Worm (Caenorhabditis elegans) whole organism, L1 larva: Measurements from ENCODE around the gene T28D6.3.

Source experiments
- C04F5.9 ChIP-seq: sonication (generic microtip); optimal IDR thresholded peaks from 2 replicates; lab custom pipeline; 2016; ENCODE audit warnings: missing genetic modification characterization, missing compliant biosample characterization
- C16A3.4 ChIP-seq: fragments of 150-350 bp; optimal IDR thresholded peaks from 2 replicates; lab custom pipeline; 2014; ENCODE audit warnings: missing biosample characterization, missing genetic modification characterization
- alr-1 ChIP-seq: fragments of 200-800 bp; sonication (Bioruptor generic); optimal IDR thresholded peaks from 2 replicates; lab custom pipeline; 2018; ENCODE audit warnings: borderline replicate concordance, mild to moderate bottlenecking, missing genetic modification characterization, missing compliant biosample characterization
- aly-2 ChIP-seq: fragments of 150-350 bp; optimal IDR thresholded peaks from 2 replicates; lab custom pipeline; 2014; ENCODE audit warnings: missing biosample characterization, missing genetic modification characterization
- blmp-1 ChIP-seq: fragments of 150-350 bp; optimal IDR thresholded peaks from 2 replicates; lab custom pipeline; 2014; ENCODE audit warnings: missing biosample characterization, missing genetic modification characterization
- ceh-63 ChIP-seq: fragments of 200-800 bp; sonication (Bioruptor generic); optimal IDR thresholded peaks from 2 replicates; lab custom pipeline; 2018; ENCODE audit warnings: mild to moderate bottlenecking, missing genetic modification characterization, missing compliant biosample characterization
- ceh-8 ChIP-seq: fragments of 200-800 bp; sonication (Bioruptor generic); optimal IDR thresholded peaks from 2 replicates; lab custom pipeline; 2018; ENCODE audit warnings: mild to moderate bottlenecking, missing genetic modification characterization, moderate library complexity, missing compliant biosample characterization
- ceh-82 ChIP-seq, 3 experiments: fragments of 150-350 bp in 1 of 3; sonication (generic microtip) in 2 of 3; optimal IDR thresholded peaks; 2 replicates each; lab custom pipeline; 2014 to 2017; ENCODE audit warnings: missing biosample characterization in 3 of 3, missing genetic modification characterization in 3 of 3
- dpl-1 ChIP-seq, 3 experiments: fragments of 150-350 bp in 2 of 3; sonication (generic microtip) in 1 of 3; optimal IDR thresholded peaks; 2 replicates each; lab custom pipeline; 2014 to 2017; ENCODE audit warnings: missing biosample characterization in 3 of 3, missing genetic modification characterization in 3 of 3, missing genetic modification reagents in 3 of 3
- efl-1 ChIP-seq, 4 experiments: fragments of 150-350 bp; optimal IDR thresholded peaks in 3 of 4; peaks in 1 of 4; 1 replicate in 1 of 4; 2 replicates in 3 of 4; lab custom pipeline; 2014; ENCODE audit warnings: missing biosample characterization in 2 of 4, missing genetic modification characterization in 2 of 4, missing genetic modification reagents in 2 of 4
- efl-3 ChIP-seq: fragments of 200-800 bp; sonication (Bioruptor generic); optimal IDR thresholded peaks from 2 replicates; lab custom pipeline; 2018; ENCODE audit warnings: mild to moderate bottlenecking, missing genetic modification characterization, missing compliant biosample characterization
- elt-2 ChIP-seq: sonication (generic microtip); optimal IDR thresholded peaks from 2 replicates; lab custom pipeline; 2016; ENCODE audit warnings: missing genetic modification characterization, mild to moderate bottlenecking, inconsistent platforms, missing compliant biosample characterization, missing genetic modification reagents
- fos-1 ChIP-seq: fragments of 150-350 bp; optimal IDR thresholded peaks from 2 replicates; lab custom pipeline; 2014; ENCODE audit warnings: missing biosample characterization, missing genetic modification characterization
- hlh-4 ChIP-seq: sonication (generic microtip); optimal IDR thresholded peaks from 2 replicates; lab custom pipeline; 2016; ENCODE audit warnings: mild to moderate bottlenecking, missing genetic modification characterization, missing compliant biosample characterization
- isw-1 ChIP-seq: fragments of 200-800 bp; sonication (Bioruptor generic); IDR thresholded peaks from 2 replicates; pipeline ENCODE4 v1.3.6; 2022; ENCODE audit warnings: missing genetic modification characterization, missing compliant biosample characterization
- lin-14 ChIP-seq: fragments of 200-800 bp; sonication (Bioruptor generic); optimal IDR thresholded peaks from 2 replicates; lab custom pipeline; 2018; ENCODE audit warnings: mild to moderate bottlenecking, missing genetic modification characterization, moderate library complexity, missing compliant biosample characterization
- lin-35 ChIP-seq, 2 experiments: fragments of 150-350 bp; optimal IDR thresholded peaks; 2 replicates each; lab custom pipeline; 2014; ENCODE audit warnings: missing biosample characterization in 2 of 2, missing genetic modification characterization in 2 of 2, missing genetic modification reagents in 2 of 2
- lsy-2 ChIP-seq, 2 experiments: fragments of 150-350 bp; optimal IDR thresholded peaks; 2 replicates each; lab custom pipeline; 2014; ENCODE audit warnings: missing biosample characterization in 2 of 2, missing genetic modification characterization in 2 of 2
- mab-9 ChIP-seq: fragments of 200-800 bp; sonication (Bioruptor generic); IDR thresholded peaks from 2 replicates; pipeline ENCODE4 v1.3.6; 2022; ENCODE audit warnings: missing genetic modification reagents, missing genetic modification characterization, missing compliant biosample characterization
- mdl-1 ChIP-seq, 2 experiments: fragments of 150-350 bp; optimal IDR thresholded peaks; 2 replicates each; lab custom pipeline; 2014 to 2017; ENCODE audit warnings: missing biosample characterization in 2 of 2, missing genetic modification characterization in 2 of 2, inconsistent platforms in 1 of 2
- nhr-12 ChIP-seq: sonication (generic microtip); optimal IDR thresholded peaks from 2 replicates; lab custom pipeline; 2017; ENCODE audit warnings: missing biosample characterization, missing genetic modification characterization
- nhr-19 ChIP-seq: fragments of 200-800 bp; sonication (Bioruptor generic); conservative IDR thresholded peaks from 2 replicates; pipeline ENCODE4 v1.3.6; 2022; ENCODE audit warnings: missing genetic modification characterization, missing compliant biosample characterization
- nhr-20 ChIP-seq: sonication (generic microtip); optimal IDR thresholded peaks from 2 replicates; lab custom pipeline; 2016; ENCODE audit warnings: mild to moderate bottlenecking, missing genetic modification characterization, missing compliant biosample characterization
- nhr-28 ChIP-seq: fragments of 150-350 bp; optimal IDR thresholded peaks from 2 replicates; lab custom pipeline; 2014; ENCODE audit warnings: missing biosample characterization, missing genetic modification characterization
- nhr-47 ChIP-seq: sonication (generic microtip); optimal IDR thresholded peaks from 2 replicates; lab custom pipeline; 2016; ENCODE audit warnings: mild to moderate bottlenecking, missing genetic modification characterization, moderate library complexity, missing compliant biosample characterization
- nhr-71 ChIP-seq: sonication (generic microtip); optimal IDR thresholded peaks from 2 replicates; lab custom pipeline; 2016; ENCODE audit warnings: mild to moderate bottlenecking, missing genetic modification characterization, moderate library complexity, missing compliant biosample characterization
- nhr-90 ChIP-seq: sonication (generic microtip); optimal IDR thresholded peaks from 2 replicates; lab custom pipeline; 2016; ENCODE audit warnings: mild to moderate bottlenecking, missing genetic modification characterization, missing compliant biosample characterization; ENCODE audit not compliant: poor library complexity
- pax-3 ChIP-seq: fragments of 200-800 bp; sonication (Bioruptor generic); optimal IDR thresholded peaks from 2 replicates; lab custom pipeline; 2018; ENCODE audit warnings: mild to moderate bottlenecking, missing genetic modification characterization, moderate library complexity, missing compliant biosample characterization
- pqm-1 ChIP-seq: sonication (generic microtip); optimal IDR thresholded peaks from 3 replicates; lab custom pipeline; 2017; ENCODE audit warnings: missing biosample characterization, missing genetic modification characterization
- rnt-1 ChIP-seq: sonication (generic microtip); optimal IDR thresholded peaks from 2 replicates; lab custom pipeline; 2016; ENCODE audit warnings: mild to moderate bottlenecking, missing genetic modification characterization, moderate library complexity, missing compliant biosample characterization
- skn-1 ChIP-seq: fragments of 150-350 bp; optimal IDR thresholded peaks from 2 replicates; lab custom pipeline; 2014; ENCODE audit warnings: missing biosample characterization, missing genetic modification characterization
- snpc-4 ChIP-seq: fragments of 150-350 bp; optimal IDR thresholded peaks from 2 replicates; lab custom pipeline; 2014; ENCODE audit warnings: missing biosample characterization, missing genetic modification characterization
- snu-23 ChIP-seq: sonication (generic microtip); optimal IDR thresholded peaks from 2 replicates; lab custom pipeline; 2016; ENCODE audit warnings: missing genetic modification characterization, missing compliant biosample characterization
- sox-4 ChIP-seq: sonication (generic microtip); optimal IDR thresholded peaks from 2 replicates; lab custom pipeline; 2016; ENCODE audit warnings: missing genetic modification characterization, missing compliant biosample characterization
- sptf-1 ChIP-seq: fragments of 150-350 bp; optimal IDR thresholded peaks from 2 replicates; lab custom pipeline; 2014; ENCODE audit warnings: missing biosample characterization, missing genetic modification characterization
- sup-37 ChIP-seq: fragments of 200-800 bp; sonication (Bioruptor generic); optimal IDR thresholded peaks from 2 replicates; lab custom pipeline; 2018; ENCODE audit warnings: mild to moderate bottlenecking, missing genetic modification characterization, missing compliant biosample characterization
- swsn-7 ChIP-seq: sonication (generic microtip); optimal IDR thresholded peaks from 2 replicates; lab custom pipeline; 2016; ENCODE audit warnings: missing genetic modification characterization, missing compliant biosample characterization
- tbx-2 ChIP-seq: sonication (generic microtip); optimal IDR thresholded peaks from 2 replicates; lab custom pipeline; 2016; ENCODE audit warnings: missing genetic modification characterization, missing compliant biosample characterization
- tlp-1 ChIP-seq: fragments of 150-350 bp; optimal IDR thresholded peaks from 2 replicates; lab custom pipeline; 2014; ENCODE audit warnings: missing biosample characterization, missing genetic modification characterization
- unc-30 ChIP-seq: sonication (generic microtip); optimal IDR thresholded peaks from 2 replicates; lab custom pipeline; 2017; ENCODE audit warnings: missing biosample characterization, missing genetic modification characterization
- unc-62 ChIP-seq: fragments of 150-350 bp; optimal IDR thresholded peaks from 2 replicates; lab custom pipeline; 2014; ENCODE audit warnings: missing biosample characterization, missing genetic modification reagents, missing genetic modification characterization
- unc-98 ChIP-seq: fragments of 200-800 bp; sonication (Bioruptor generic); IDR thresholded peaks from 2 replicates; pipeline ENCODE4 v1.3.6; 2022; ENCODE audit warnings: missing genetic modification characterization, missing compliant biosample characterization
- xbp-1 ChIP-seq: sonication (generic microtip); optimal IDR thresholded peaks from 2 replicates; lab custom pipeline; 2016; ENCODE audit warnings: missing genetic modification characterization, missing compliant biosample characterization
- zag-1 ChIP-seq: fragments of 150-350 bp; optimal IDR thresholded peaks from 2 replicates; lab custom pipeline; 2014; ENCODE audit warnings: missing biosample characterization, missing genetic modification characterization
- ztf-11 ChIP-seq, 2 experiments: sonication (generic microtip); optimal IDR thresholded peaks; 2 replicates each; lab custom pipeline; 2016 to 2017; ENCODE audit warnings: missing genetic modification characterization in 2 of 2, missing biosample characterization in 1 of 2, missing compliant biosample characterization in 1 of 2
- ztf-4 ChIP-seq: fragments of 150-350 bp; optimal IDR thresholded peaks from 2 replicates; lab custom pipeline; 2014; ENCODE audit warnings: missing biosample characterization, missing genetic modification characterization

The T28D6.3 gene

ce11 chrIII:11378450-11378849, 11.9 kb downstream of the T28D6.3 start:
- TF ChIP-seq tbx-2 (tag; lab: Kevin White, UChicago) (no peak), xbp-1 (tag; lab: Kevin White, UChicago) (peak; percentile 82), blmp-1 (tag; lab: Kevin White, UChicago) (peak; percentile 88), lsy-2 (tag; optimal IDR thresholded peaks at IDR 0.05; lab: Kevin White, UChicago) (no peak), lin-14 (GFP tag; lab: Kevin White, UChicago) (peak; percentile 17), efl-1 (optimal IDR thresholded peaks at IDR 0.05; lab: Kevin White, UChicago) (no peak), efl-1 (GFP tag; optimal IDR thresholded peaks at IDR 0.05 in 1 of 2; lab: Kevin White, UChicago) (peak in 1 of 2 experiments; percentile 32), dpl-1 (GFP tag; optimal IDR thresholded peaks at IDR 0.05; lab: Kevin White, UChicago) (no peak), nhr-28 (tag; lab: Kevin White, UChicago) (no peak), snpc-4 (tag; lab: Kevin White, UChicago) (peak; percentile 74), ztf-11 (tag; optimal IDR thresholded peaks at IDR 0.05; lab: Kevin White, UChicago) (no peak)

- TF ChIP-seq blmp-1 (tag; lab: Kevin White, UChicago) (peak; percentile 27), rnt-1 (tag; lab: Kevin White, UChicago) (no peak)
Measured at ce11 chrIII:11378910-11379309, 12.3 kb downstream of the T28D6.3 start.

ce11 chrIII:11380555-11380954, 14.0 kb downstream of the T28D6.3 start:
- TF ChIP-seq unc-98 (GFP tag; lab: Robert Waterston, UW) = no peak
- no peak for TF ChIP-seq ceh-8
- TF ChIP-seq C16A3.4 = no peak
- peak; percentile 34 for TF ChIP-seq nhr-71 (tag; lab: Kevin White, UChicago)
- no peak for TF ChIP-seq aly-2 (tag; lab: Kevin White, UChicago)
- no peak for TF ChIP-seq sptf-1
- no peak for TF ChIP-seq C04F5.9
- peak; percentile 7 to 29 for TF ChIP-seq efl-1 (optimal IDR thresholded peaks at IDR 0.05; lab: Kevin White, UChicago)
- no peak for TF ChIP-seq efl-1 (GFP tag; optimal IDR thresholded peaks at IDR 0.05 in 1 of 2; lab: Kevin White, UChicago)
- no peak for TF ChIP-seq nhr-28 (tag; lab: Kevin White, UChicago)
- TF ChIP-seq elt-2 (tag; lab: Kevin White, UChicago) = no peak
- TF ChIP-seq fos-1 (tag; lab: Kevin White, UChicago) = no peak
- peak in 1 of 3 experiments; percentile 40 for TF ChIP-seq ceh-82 (tag; optimal IDR thresholded peaks at IDR 0.05; lab: Kevin White, UChicago)
- no peak for TF ChIP-seq pax-3 (tag; lab: Kevin White, UChicago)
- no peak for TF ChIP-seq ztf-11 (tag; optimal IDR thresholded peaks at IDR 0.05; lab: Kevin White, UChicago)
- peak in 1 of 2 experiments; percentile 15 for TF ChIP-seq mdl-1 (tag; optimal IDR thresholded peaks at IDR 0.05; lab: Kevin White, UChicago)
- no peak for TF ChIP-seq unc-30 (tag; lab: Kevin White, UChicago)
- no peak for TF ChIP-seq lin-14 (GFP tag; lab: Kevin White, UChicago)
- TF ChIP-seq nhr-90 = no peak
- TF ChIP-seq ceh-63 = no peak
- no peak for TF ChIP-seq swsn-7 (tag; lab: Kevin White, UChicago)
- no peak for TF ChIP-seq sup-37 (GFP tag; lab: Kevin White, UChicago)
- peak; percentile 18 for TF ChIP-seq xbp-1 (tag; lab: Kevin White, UChicago)
- no peak for TF ChIP-seq mab-9
- TF ChIP-seq skn-1 (tag; lab: Kevin White, UChicago) = no peak
- TF ChIP-seq nhr-20 = peak; percentile 5
- TF ChIP-seq zag-1 (tag; lab: Kevin White, UChicago) = no peak
- TF ChIP-seq lin-35 (GFP tag; optimal IDR thresholded peaks at IDR 0.05; lab: Kevin White, UChicago) = peak in 1 of 2 experiments; percentile 15
- 0 out of 2 replicates have a peak, but pooled peaks have one; percentile 4 for TF ChIP-seq nhr-19 (GFP tag; lab: Robert Waterston, UW)
- peak; percentile 17 for TF ChIP-seq ztf-4 (tag; lab: Kevin White, UChicago)
- no peak for TF ChIP-seq nhr-12 (tag; lab: Kevin White, UChicago)
- TF ChIP-seq isw-1 (GFP tag; lab: Robert Waterston, UW) = no peak
- TF ChIP-seq tbx-2 (tag; lab: Kevin White, UChicago) = no peak
- TF ChIP-seq snu-23 = peak; percentile 53
- TF ChIP-seq alr-1 (tag; lab: Kevin White, UChicago) = no peak
- no peak for TF ChIP-seq efl-3
- peak; percentile 24 for TF ChIP-seq nhr-47
- no peak for TF ChIP-seq sox-4 (tag; lab: Kevin White, UChicago)
- TF ChIP-seq tlp-1 = no peak
- peak; percentile 18 to 26 for TF ChIP-seq lsy-2 (tag; optimal IDR thresholded peaks at IDR 0.05; lab: Kevin White, UChicago)
- no peak for TF ChIP-seq rnt-1 (tag; lab: Kevin White, UChicago)
- no peak for TF ChIP-seq unc-62 (GFP tag; lab: Kevin White, UChicago)
- no peak for TF ChIP-seq pqm-1 (tag; lab: Kevin White, UChicago)
- TF ChIP-seq hlh-4 (tag; lab: Kevin White, UChicago) = no peak
